Fruit fly (Drosophila melanogaster) whole organism, embryonic: Measurements from ENCODE around the gene CG14014.

Experiments used
- Adf1 ChIP-seq: fragments of 200-800 bp; sonication (Bioruptor generic); IDR thresholded peaks from 2 replicates; pipeline ENCODE4 v1.3.6; 2022; ENCODE audit warnings: missing biosample characterization, missing genetic modification characterization
- Bdp1 ChIP-seq: fragments of 200-800 bp; sonication (Bioruptor generic); optimal IDR thresholded peaks from 3 replicates; lab custom pipeline; 2016; ENCODE audit warnings: missing biosample characterization, missing genetic modification characterization
- CG10267 ChIP-seq: fragments of 200-800 bp; sonication (Bioruptor generic); optimal IDR thresholded peaks from 2 replicates; lab custom pipeline; 2018; ENCODE audit warnings: missing biosample characterization, mild to moderate bottlenecking, missing genetic modification characterization, moderate library complexity
- CG10565 ChIP-seq: fragments of 200-800 bp; sonication (Bioruptor generic); optimal IDR thresholded peaks from 3 replicates; lab custom pipeline; 2016; ENCODE audit warnings: missing biosample characterization, mild to moderate bottlenecking, missing genetic modification characterization
- CG10654 ChIP-seq: fragments of 200-800 bp; sonication (Bioruptor generic); optimal IDR thresholded peaks from 2 replicates; lab custom pipeline; 2016; ENCODE audit warnings: missing biosample characterization, missing genetic modification characterization
- CG12071 ChIP-seq: fragments of 200-800 bp; sonication (Bioruptor generic); optimal IDR thresholded peaks from 3 replicates; lab custom pipeline; 2018; ENCODE audit warnings: missing biosample characterization, mild to moderate bottlenecking, missing genetic modification characterization
- CG12104 ChIP-seq: fragments of 200-800 bp; sonication (Bioruptor generic); optimal IDR thresholded peaks from 3 replicates; lab custom pipeline; 2016; ENCODE audit warnings: missing biosample characterization, missing genetic modification characterization
- CG12155 ChIP-seq: fragments of 200-800 bp; sonication (Bioruptor generic); optimal IDR thresholded peaks from 3 replicates; lab custom pipeline; 2016; ENCODE audit warnings: missing biosample characterization, missing genetic modification characterization
- CG13287 ChIP-seq: fragments of 200-800 bp; sonication (Bioruptor generic); IDR thresholded peaks from 2 replicates; pipeline ENCODE4 v1.3.6; 2022; ENCODE audit warnings: missing biosample characterization, missing genetic modification characterization; ENCODE audit not compliant: partially characterized antibody
- CG15696 ChIP-seq: fragments of 200-800 bp; sonication (Bioruptor generic); optimal IDR thresholded peaks from 2 replicates; lab custom pipeline; 2019; ENCODE audit warnings: missing biosample characterization, mild to moderate bottlenecking, missing genetic modification characterization, moderate library complexity
- CG1602 ChIP-seq: fragments of 200-800 bp; sonication (Bioruptor generic); optimal IDR thresholded peaks from 3 replicates; lab custom pipeline; 2016; ENCODE audit warnings: missing biosample characterization, missing genetic modification characterization
- CG16815 ChIP-seq: fragments of 200-800 bp; sonication (Bioruptor generic); optimal IDR thresholded peaks from 3 replicates; lab custom pipeline; 2017; ENCODE audit warnings: missing biosample characterization, mild to moderate bottlenecking, missing genetic modification characterization
- CG17328 ChIP-seq: fragments of 200-800 bp; sonication (Bioruptor generic); IDR thresholded peaks from 2 replicates; pipeline ENCODE4 v1.3.6; 2022; ENCODE audit warnings: missing biosample characterization, missing genetic modification characterization
- CG17359 ChIP-seq: fragments of 200-800 bp; sonication (Bioruptor generic); optimal IDR thresholded peaks from 3 replicates; lab custom pipeline; 2018; ENCODE audit warnings: missing biosample characterization, mild to moderate bottlenecking, missing genetic modification characterization, moderate library complexity
- CG1832 ChIP-seq: fragments of 200-800 bp; sonication (Bioruptor generic); optimal IDR thresholded peaks from 2 replicates; lab custom pipeline; 2017; ENCODE audit warnings: missing biosample characterization, mild to moderate bottlenecking, missing genetic modification characterization, inconsistent platforms
- CG5953 ChIP-seq: fragments of 200-800 bp; sonication (Bioruptor generic); IDR thresholded peaks from 2 replicates; pipeline ENCODE4 v1.3.6; 2022; ENCODE audit warnings: missing biosample characterization, missing genetic modification characterization
- CG6854 ChIP-seq: fragments of 200-800 bp; sonication (Bioruptor generic); optimal IDR thresholded peaks from 3 replicates; lab custom pipeline; 2017; ENCODE audit warnings: missing biosample characterization, mild to moderate bottlenecking, missing genetic modification characterization
- CG7372 ChIP-seq: fragments of 200-800 bp; sonication (Bioruptor generic); IDR thresholded peaks from 2 replicates; pipeline ENCODE4 v1.3.6; 2022; ENCODE audit warnings: missing biosample characterization, missing genetic modification characterization
- CG9727 ChIP-seq: fragments of 200-800 bp; sonication (Bioruptor generic); optimal IDR thresholded peaks from 3 replicates; lab custom pipeline; 2017; ENCODE audit warnings: missing biosample characterization, mild to moderate bottlenecking, missing genetic modification characterization
- CG9932 ChIP-seq: fragments of 200-800 bp; sonication (Bioruptor generic); IDR thresholded peaks from 2 replicates; pipeline ENCODE4 v1.3.6; 2022; ENCODE audit warnings: missing biosample characterization, missing genetic modification characterization
- CrebB ChIP-seq: fragments of 200-800 bp; sonication (Bioruptor generic); optimal IDR thresholded peaks from 3 replicates; lab custom pipeline; 2018; ENCODE audit warnings: missing biosample characterization, mild to moderate bottlenecking, missing genetic modification characterization
- D ChIP-seq, 2 experiments: fragments of 200-800 bp in 1 of 2; fragments of >200 bp in 1 of 2; sonication (Bioruptor generic) in 1 of 2; optimal IDR thresholded peaks; 2 replicates in 1 of 2; 3 replicates in 1 of 2; lab custom pipeline; 2017; ENCODE audit warnings: mild to moderate bottlenecking in 1 of 2, missing biosample characterization in 1 of 2, missing genetic modification characterization in 1 of 2, missing genetic modification reagents in 1 of 2
- Dref ChIP-seq: fragments of 200-800 bp; sonication (Bioruptor generic); IDR thresholded peaks from 2 replicates; pipeline ENCODE4 v1.3.6; 2022; ENCODE audit warnings: missing biosample characterization, missing genetic modification characterization
- HLH4C ChIP-seq: fragments of 200-800 bp; sonication (Bioruptor generic); IDR thresholded peaks from 3 replicates; pipeline ENCODE4 v1.3.6; 2022; ENCODE audit warnings: missing biosample characterization, missing genetic modification characterization; ENCODE audit not compliant: partially characterized antibody
- HLH54F ChIP-seq: fragments of 200-800 bp; sonication (Bioruptor generic); optimal IDR thresholded peaks from 3 replicates; lab custom pipeline; 2016; ENCODE audit warnings: missing biosample characterization, missing genetic modification characterization
- HmgZ ChIP-seq: fragments of 200-800 bp; sonication (Bioruptor generic); optimal IDR thresholded peaks from 2 replicates; lab custom pipeline; 2018; ENCODE audit warnings: missing biosample characterization, mild to moderate bottlenecking, missing genetic modification characterization
- Lhr ChIP-seq: fragments of 200-800 bp; sonication (Bioruptor generic); optimal IDR thresholded peaks from 3 replicates; lab custom pipeline; 2017; ENCODE audit warnings: mild to moderate bottlenecking, missing biosample characterization, missing genetic modification reagents, missing genetic modification characterization
- Meics ChIP-seq: fragments of 200-800 bp; sonication (Bioruptor generic); optimal IDR thresholded peaks from 2 replicates; lab custom pipeline; 2017; ENCODE audit warnings: missing biosample characterization, mild to moderate bottlenecking, missing genetic modification characterization
- Mes4 ChIP-seq: fragments of 200-800 bp; sonication (Bioruptor generic); optimal IDR thresholded peaks from 2 replicates; lab custom pipeline; 2016; ENCODE audit warnings: missing biosample characterization, missing genetic modification characterization
- NC2β ChIP-seq: fragments of 200-800 bp; sonication (Bioruptor generic); optimal IDR thresholded peaks from 2 replicates; lab custom pipeline; 2016; ENCODE audit warnings: missing biosample characterization, missing genetic modification characterization
- Nf-YC ChIP-seq: fragments of 200-800 bp; optimal IDR thresholded peaks from 3 replicates; lab custom pipeline; 2019; ENCODE audit warnings: missing biosample characterization, mild to moderate bottlenecking, missing genetic modification characterization, moderate library complexity
- bbx ChIP-seq: fragments of 200-800 bp; sonication (Bioruptor generic); IDR thresholded peaks from 2 replicates; pipeline ENCODE4 v1.3.6; 2022; ENCODE audit warnings: missing biosample characterization, missing genetic modification characterization; ENCODE audit not compliant: partially characterized antibody
- btn ChIP-seq: fragments of 200-800 bp; sonication (Bioruptor generic); optimal IDR thresholded peaks from 2 replicates; lab custom pipeline; 2016; ENCODE audit warnings: missing biosample characterization, missing genetic modification characterization
- chinmo ChIP-seq: fragments of 200-800 bp; sonication (Bioruptor generic); IDR thresholded peaks from 4 replicates; pipeline ENCODE4 v1.3.6; 2022; ENCODE audit warnings: missing biosample characterization, missing genetic modification characterization; ENCODE audit not compliant: partially characterized antibody
- crp ChIP-seq, 2 experiments: fragments of 200-800 bp; sonication (Bioruptor generic); optimal IDR thresholded peaks; 2 replicates in 1 of 2; 3 replicates in 1 of 2; lab custom pipeline; 2017; ENCODE audit warnings: missing biosample characterization in 2 of 2, missing genetic modification characterization in 2 of 2, mild to moderate bottlenecking in 1 of 2, moderate library complexity in 1 of 2
- eve ChIP-seq, 2 experiments: fragments of >200 bp; optimal IDR thresholded peaks; 2 replicates each; lab custom pipeline; 2017; ENCODE audit warnings: missing biosample characterization in 2 of 2, missing genetic modification characterization in 2 of 2
- ftz-f1 ChIP-seq: fragments of 200-800 bp; sonication (Bioruptor generic); optimal IDR thresholded peaks from 2 replicates; lab custom pipeline; 2016; ENCODE audit warnings: missing biosample characterization, missing genetic modification characterization
- grau ChIP-seq: fragments of 200-800 bp; optimal IDR thresholded peaks from 3 replicates; lab custom pipeline; 2019; ENCODE audit warnings: missing biosample characterization, mild to moderate bottlenecking, missing genetic modification characterization, moderate library complexity
- jigr1 ChIP-seq: fragments of 200-800 bp; sonication (Bioruptor generic); IDR thresholded peaks from 3 replicates; pipeline ENCODE4 v1.3.6; 2022; ENCODE audit warnings: missing biosample characterization, missing genetic modification characterization
- lmd ChIP-seq: fragments of 200-800 bp; sonication (Bioruptor generic); IDR thresholded peaks from 2 replicates; pipeline ENCODE4 v1.3.6; 2022; ENCODE audit warnings: missing biosample characterization, missing genetic modification characterization
- nom ChIP-seq: fragments of 200-800 bp; sonication (Bioruptor generic); optimal IDR thresholded peaks from 2 replicates; lab custom pipeline; 2017; ENCODE audit warnings: missing biosample characterization, missing genetic modification characterization, mild to moderate bottlenecking, moderate library complexity, missing genetic modification reagents
- psq ChIP-seq: fragments of 200-800 bp; sonication (Bioruptor generic); optimal IDR thresholded peaks from 2 replicates; lab custom pipeline; 2017; ENCODE audit warnings: missing biosample characterization, missing genetic modification characterization
- run ChIP-seq: fragments of 200-800 bp; sonication (Bioruptor generic); optimal IDR thresholded peaks from 3 replicates; lab custom pipeline; 2018; ENCODE audit warnings: missing biosample characterization, mild to moderate bottlenecking, missing genetic modification characterization
- sens-2 ChIP-seq: fragments of 200-800 bp; sonication (Bioruptor generic); IDR thresholded peaks from 2 replicates; pipeline ENCODE4 v1.3.6; 2022; ENCODE audit warnings: missing biosample characterization, missing genetic modification characterization
- so ChIP-seq: fragments of 200-800 bp; sonication (Bioruptor generic); IDR thresholded peaks from 3 replicates; pipeline ENCODE4 v1.3.6; 2022; ENCODE audit warnings: missing biosample characterization, missing genetic modification characterization
- sug ChIP-seq: fragments of 200-800 bp; optimal IDR thresholded peaks from 2 replicates; lab custom pipeline; 2019; ENCODE audit warnings: missing biosample characterization, mild to moderate bottlenecking, missing genetic modification characterization, moderate library complexity
- unc-4 ChIP-seq: fragments of 200-800 bp; sonication (Bioruptor generic); IDR thresholded peaks from 2 replicates; pipeline ENCODE4 v1.3.6; 2022; ENCODE audit warnings: missing biosample characterization, missing genetic modification characterization; ENCODE audit not compliant: partially characterized antibody
- wor ChIP-seq: fragments of 200-800 bp; sonication (Bioruptor generic); IDR thresholded peaks from 2 replicates; pipeline ENCODE4 v1.3.6; 2022; ENCODE audit warnings: missing biosample characterization, missing genetic modification characterization
- zen2 ChIP-seq: fragments of 200-800 bp; sonication (Bioruptor generic); IDR thresholded peaks from 3 replicates; pipeline ENCODE4 v1.3.6; 2022; ENCODE audit warnings: missing biosample characterization, missing genetic modification characterization; ENCODE audit not compliant: partially characterized antibody

Gene CG14014

DNA sequence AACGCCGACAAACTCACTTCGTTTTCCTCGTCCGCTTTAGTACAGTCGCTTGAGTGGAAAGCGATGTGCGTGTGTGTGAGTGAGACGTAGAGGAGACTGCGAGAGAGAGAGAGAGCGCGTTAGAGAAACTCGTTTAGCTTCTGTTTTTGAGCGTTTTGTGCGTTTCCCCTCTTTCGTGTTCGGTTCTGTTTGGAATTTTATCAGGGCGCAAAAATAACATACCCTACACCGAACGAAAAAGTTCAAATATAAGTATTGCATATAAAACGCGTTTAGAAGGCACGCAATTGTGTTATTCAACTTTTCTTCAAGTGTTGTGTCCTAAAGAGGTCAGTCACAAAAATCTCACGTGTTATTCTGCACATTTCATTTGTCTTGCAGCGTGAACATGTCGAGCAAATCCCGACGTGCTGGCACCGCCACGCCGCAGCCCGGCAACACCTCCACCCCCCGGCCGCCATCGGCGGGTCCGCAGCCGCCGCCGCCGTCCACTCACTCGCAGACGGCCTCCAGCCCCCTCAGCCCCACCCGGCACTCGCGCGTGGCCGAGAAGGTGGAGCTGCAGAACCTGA lies 7.6 kb downstream of the CG14014 start (continued):
- TF ChIP-seq crp (GFP tag; optimal IDR thresholded peaks at IDR 0.05; lab: Kevin White, UChicago), result no peak
- peak; percentile 21; the same call in 1 of the 2 replicates for TF ChIP-seq CG7372 (GFP tag; lab: Robert Waterston, UW)
- TF ChIP-seq CG10565, result no peak
- no peak for TF ChIP-seq wor (GFP tag; lab: Robert Waterston, UW)
- TF ChIP-seq Nf-YC, result peak; percentile 38
- TF ChIP-seq sens-2 (GFP tag; lab: Robert Waterston, UW), result no peak
- TF ChIP-seq HmgZ (tag; lab: Kevin White, UChicago), result peak; percentile 57
- TF ChIP-seq ftz-f1, result peak; percentile 37
- no peak for TF ChIP-seq CG15696 (tag; lab: Kevin White, UChicago)
- TF ChIP-seq CrebB, result peak; percentile 36
- peak; percentile 81 for TF ChIP-seq CG9932 (GFP tag; lab: Robert Waterston, UW)
- TF ChIP-seq grau (tag; lab: Kevin White, UChicago), result peak; percentile 63
- peak; percentile 70; the same call in 1 of the 3 replicates for TF ChIP-seq so (GFP tag; lab: Robert Waterston, UW)
- TF ChIP-seq CG10654 (GFP tag; lab: Kevin White, UChicago), result no peak
- TF ChIP-seq CG12155 (GFP tag; lab: Kevin White, UChicago), result peak; percentile 29
- peak; percentile 60 for TF ChIP-seq Meics (GFP tag; lab: Kevin White, UChicago)
- no peak for TF ChIP-seq Bdp1 (GFP tag; lab: Kevin White, UChicago)
- TF ChIP-seq btn (GFP tag; lab: Kevin White, UChicago), result no peak
- TF ChIP-seq CG1602 (GFP tag; lab: Kevin White, UChicago), result peak; percentile 11
- TF ChIP-seq CG16815, result no peak
- no peak for TF ChIP-seq D (optimal IDR thresholded peaks at IDR 0.05; lab: Kevin White, UChicago)
- TF ChIP-seq D (GFP tag; optimal IDR thresholded peaks at IDR 0.05; lab: Kevin White, UChicago), result no peak
- TF ChIP-seq bbx (GFP tag; lab: Robert Waterston, UW), result peak; percentile 34; the same call in 1 of the 2 replicates
- peak; percentile 52 for TF ChIP-seq CG17328
- TF ChIP-seq CG1832 (GFP tag; lab: Kevin White, UChicago), result peak; percentile 60
- no peak for TF ChIP-seq run (tag; lab: Kevin White, UChicago)
- no peak for TF ChIP-seq HLH4C (GFP tag; lab: Robert Waterston, UW)
- peak; percentile 18 for TF ChIP-seq Mes4 (GFP tag; lab: Kevin White, UChicago)
- peak; percentile 38; the same call in 1 of the 2 replicates for TF ChIP-seq lmd (GFP tag; lab: Robert Waterston, UW)
- TF ChIP-seq Dref (GFP tag; lab: Robert Waterston, UW), result no peak
- TF ChIP-seq CG12104 (GFP tag; lab: Kevin White, UChicago), result no peak
- TF ChIP-seq Adf1 (GFP tag; lab: Robert Waterston, UW), result peak; percentile 75
- TF ChIP-seq CG12071 (GFP tag; lab: Kevin White, UChicago), result peak; percentile 32
- TF ChIP-seq psq (GFP tag; lab: Kevin White, UChicago), result peak; percentile 44
- no peak for TF ChIP-seq jigr1 (GFP tag; lab: Robert Waterston, UW)
- no peak for TF ChIP-seq CG10267 (tag; lab: Kevin White, UChicago)
- 0 out of 2 replicates have a peak, but pooled peaks have one; percentile 36 for TF ChIP-seq CG5953
- peak; percentile 70; the same call in 2 of the 4 replicates for TF ChIP-seq chinmo
- peak; percentile 34 for TF ChIP-seq HLH54F (GFP tag; lab: Kevin White, UChicago)
- TF ChIP-seq CG17359, result peak; percentile 44
- peak; percentile 58 for TF ChIP-seq CG6854
- TF ChIP-seq CG9727 (GFP tag; lab: Kevin White, UChicago), result peak; percentile 53
- TF ChIP-seq nom (GFP tag; lab: Kevin White, UChicago), result no peak
- TF ChIP-seq CG13287 (GFP tag; lab: Robert Waterston, UW), result 0 out of 2 replicates have a peak, but pooled peaks have one; percentile 5
- TF ChIP-seq NC2β (GFP tag; lab: Kevin White, UChicago), result no peak
- TF ChIP-seq sug (tag; lab: Kevin White, UChicago), result peak; percentile 26
- no peak for TF ChIP-seq zen2 (GFP tag; lab: Robert Waterston, UW)
- no peak for TF ChIP-seq Lhr (GFP tag; lab: Kevin White, UChicago)
- TF ChIP-seq unc-4 (GFP tag; lab: Robert Waterston, UW), result no peak
- TF ChIP-seq eve (GFP tag; optimal IDR thresholded peaks at IDR 0.05; lab: Kevin White, UChicago), result no peak
